Worm (Caenorhabditis elegans): Measurements from ENCODE around the gene cpn-2.

DNA sequence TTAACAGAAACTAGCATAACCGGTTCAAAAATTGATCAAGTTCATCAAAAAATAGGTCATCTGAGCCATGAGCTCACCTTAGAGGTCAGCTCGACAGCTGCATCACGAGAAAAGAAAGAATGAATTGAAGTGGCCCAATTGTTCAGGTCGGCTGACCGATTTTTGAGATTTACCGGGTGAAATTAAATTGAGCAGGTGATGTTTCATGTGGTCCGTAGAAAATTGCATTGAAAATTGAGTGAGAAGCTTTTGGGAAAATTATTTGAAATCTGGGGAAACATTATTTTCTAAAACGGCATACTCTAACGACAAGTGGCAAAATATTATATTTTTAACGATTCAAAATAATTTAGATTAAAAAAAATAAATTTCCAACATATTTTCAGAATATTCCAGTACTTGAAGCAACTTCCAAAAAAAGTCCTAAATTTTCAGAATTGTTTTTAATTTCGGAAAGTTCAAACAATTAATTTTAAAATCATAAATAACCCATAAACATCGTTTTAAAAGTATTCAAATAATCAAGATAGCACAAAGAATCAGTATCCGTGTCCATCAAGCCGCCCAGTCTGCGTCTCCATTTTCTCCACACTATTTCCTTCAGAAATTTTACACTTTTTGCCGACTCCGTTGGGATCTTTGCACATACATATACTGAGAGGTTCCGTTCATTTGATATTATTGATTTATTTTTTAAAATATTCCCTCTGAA is 11.8 kb upstream of the cpn-2 start, which contains the start of gene sgcb-1:
- TF ChIP-seq nhr-12 (tag; optimal IDR thresholded peaks at IDR 0.05) (no peak), lin-13 (tag; optimal IDR thresholded peaks at IDR 0.05) (no peak), nhr-237 (tag; optimal IDR thresholded peaks at IDR 0.05) (no peak), pha-4 (tag; optimal IDR thresholded peaks at IDR 0.05) (no peak), nhr-28 (tag; optimal IDR thresholded peaks at IDR 0.05) (no peak), sem-2 (GFP tag; optimal IDR thresholded peaks at IDR 0.05) (no peak), elt-3 (tag; optimal IDR thresholded peaks at IDR 0.05) (no peak), mab-5 (tag; optimal IDR thresholded peaks at IDR 0.05) (no peak)
